Fruit fly (Drosophila melanogaster) Kc167 (cell line): Measurements from ENCODE around the gene CG13737.

ENCODE experiments used
- Myc ChIP-seq: fragments of >200 bp; optimal IDR thresholded peaks from 2 replicates; lab custom pipeline; 2017; ENCODE audit warnings: missing external identifiers
- h ChIP-seq: fragments of >200 bp; optimal IDR thresholded peaks from 3 replicates; lab custom pipeline; 2018; ENCODE audit warnings: missing external identifiers
- ttk ChIP-seq: sonication (Bioruptor generic); optimal IDR thresholded peaks from 2 replicates; lab custom pipeline; 2017; ENCODE audit warnings: missing external identifiers

dm6 chr3L:13866780-13867179 lies 12.0 kb upstream of the CG13737 start, which contains the start of gene CG8745:
- TF ChIP-seq ttk (no peak), Myc (lab: Kevin White, UChicago) (no peak), h (lab: Kevin White, UChicago) (no peak)
